Fruit fly (Drosophila melanogaster) whole organism: ENCODE results near the gene CG13068.

Experiments used
- CG8478 ChIP-seq: fragments of >200 bp; optimal IDR thresholded peaks from 2 replicates; lab custom pipeline; 2018; ENCODE audit warnings: inconsistent platforms
- Dll ChIP-seq: fragments of >200 bp; optimal IDR thresholded peaks from 2 replicates; lab custom pipeline; 2017
- pan ChIP-seq: fragments of >200 bp; optimal IDR thresholded peaks from 2 replicates; lab custom pipeline; 2017
- psq ChIP-seq: fragments of >200 bp; optimal IDR thresholded peaks from 2 replicates; lab custom pipeline; 2017

DNA sequence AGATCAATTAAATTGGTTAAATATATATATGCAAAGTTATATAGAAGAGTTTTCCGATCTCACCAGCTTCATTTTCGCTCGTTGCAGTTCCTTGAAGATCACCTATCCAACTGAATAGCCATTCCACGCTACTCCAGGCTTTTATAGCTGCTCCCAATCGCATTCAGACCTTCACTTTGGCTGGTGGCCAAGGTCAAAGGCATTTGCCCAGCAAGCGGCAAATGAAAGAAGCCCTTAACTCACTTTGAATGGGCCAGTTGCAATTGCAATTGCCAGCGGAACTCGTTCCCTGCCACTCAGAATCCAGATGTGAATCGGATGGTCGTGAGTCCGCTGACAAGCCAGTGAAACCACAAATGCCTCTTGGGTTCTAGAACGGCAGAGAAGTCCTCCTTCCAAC is 7.7 kb upstream of the CG13068 start, which contains the start of gene CG34247:
- TF ChIP-seq pan (lab: Kevin White, UChicago) = no peak
- no peak for TF ChIP-seq CG8478 (lab: Kevin White, UChicago)
- no peak for TF ChIP-seq Dll (lab: Kevin White, UChicago)
- TF ChIP-seq psq (lab: Kevin White, UChicago) = no peak
